Fruit fly (Drosophila melanogaster): ENCODE measurements around the gene Vti1a.

Vti1a gene

dm6 chr3L:716078-716477 is 23.4 kb upstream of the Vti1a start (continued):
- no peak for TF ChIP-seq Smox (GFP tag; optimal IDR thresholded peaks at IDR 0.05)
- no peak for TF ChIP-seq CG6163 (GFP tag; IDR thresholded peaks at IDR 0.05)
- no peak for TF ChIP-seq cyc (GFP tag; optimal IDR thresholded peaks at IDR 0.05)
- no peak for TF ChIP-seq dsx (GFP tag; optimal IDR thresholded peaks at IDR 0.05; ENCODE audit: poor library complexity, severe bottlenecking)
- TF ChIP-seq Sox102F (GFP tag; optimal IDR thresholded peaks at IDR 0.05): peak; percentile 7
- TF ChIP-seq CG8319 (GFP tag; optimal IDR thresholded peaks at IDR 0.05): no peak
- no peak for TF ChIP-seq fkh (GFP tag; optimal IDR thresholded peaks at IDR 0.05)
- TF ChIP-seq Met (GFP tag; optimal IDR thresholded peaks at IDR 0.05): peak; percentile 5
- no peak for TF ChIP-seq Hr4 (GFP tag; optimal IDR thresholded peaks at IDR 0.05)
- peak; percentile 13 for TF ChIP-seq achi (GFP tag; optimal IDR thresholded peaks at IDR 0.05)
- peak; percentile 13 for TF ChIP-seq Eip75B (GFP tag; optimal IDR thresholded peaks at IDR 0.05)

dm6 chr3L:711839-712553 is 19.3 kb upstream of the Vti1a start, which contains the start of gene CG13896:
Gene CG13896 (minus strand): TSS chr3L:711850.
- TF ChIP-seq CG7368 (GFP tag; optimal IDR thresholded peaks at IDR 0.05) (peak; percentile 65), CG6276 (GFP tag; optimal IDR thresholded peaks at IDR 0.05) (peak; percentile 75), CG1621 (tag; optimal IDR thresholded peaks at IDR 0.05) (peak; percentile 44), ss (GFP tag; optimal IDR thresholded peaks at IDR 0.05) (peak; percentile 7 to 20), CG3032 (tag; optimal IDR thresholded peaks at IDR 0.05) (peak; percentile 60), fd59A (GFP tag; optimal IDR thresholded peaks at IDR 0.05) (peak; percentile 3), Lpt (GFP tag; optimal IDR thresholded peaks at IDR 0.05) (peak; percentile 16), achi (GFP tag; optimal IDR thresholded peaks at IDR 0.05) (peak; percentile 72), Eip75B (GFP tag; optimal IDR thresholded peaks at IDR 0.05) (peak; percentile 72), Eip78C (GFP tag) (peak; percentile 92), Sox14 (GFP tag; optimal IDR thresholded peaks at IDR 0.05) (peak; percentile 74), svp (GFP tag) (peak; percentile 86), cyc (GFP tag; optimal IDR thresholded peaks at IDR 0.05) (peak; percentile 87), Hr4 (GFP tag; optimal IDR thresholded peaks at IDR 0.05) (peak; percentile 58), CG10669 (GFP tag; optimal IDR thresholded peaks at IDR 0.05) (peak; percentile 72), acj6 (GFP tag; optimal IDR thresholded peaks at IDR 0.05) (peak; percentile 77), dac (GFP tag; optimal IDR thresholded peaks at IDR 0.05) (peak; percentile 45), spab (GFP tag; optimal IDR thresholded peaks at IDR 0.05) (peak; percentile 41), vri (GFP tag; optimal IDR thresholded peaks at IDR 0.05) (peak; percentile 70), CG34406 (GFP tag; optimal IDR thresholded peaks at IDR 0.05) (peak; percentile 63), CG6792 (GFP tag; optimal IDR thresholded peaks at IDR 0.05) (peak; percentile 72), OdsH (GFP tag; optimal IDR thresholded peaks at IDR 0.05) (peak; percentile 77), CG8632 (GFP tag; optimal IDR thresholded peaks at IDR 0.05) (peak; percentile 31), esn (GFP tag; optimal IDR thresholded peaks at IDR 0.05) (peak; percentile 86), Blimp-1 (GFP tag; optimal IDR thresholded peaks at IDR 0.05) (peak; percentile 23), Hr39 (GFP tag; optimal IDR thresholded peaks at IDR 0.05) (peak; percentile 90), CG8319 (GFP tag; optimal IDR thresholded peaks at IDR 0.05) (peak; percentile 62), CG8119 (GFP tag; IDR thresholded peaks at IDR 0.05) (peak; percentile 82; the same call in 2 of the 3 replicates), Eip93F (GFP tag; optimal IDR thresholded peaks at IDR 0.05) (no peak), net (GFP tag; optimal IDR thresholded peaks at IDR 0.05) (peak; percentile 66), CG11762 (GFP tag; optimal IDR thresholded peaks at IDR 0.05; ENCODE audit: insufficient read depth) (peak; percentile 57), CG4318 (GFP tag; optimal IDR thresholded peaks at IDR 0.05) (no peak), eg (GFP tag; IDR thresholded peaks at IDR 0.05) (peak; percentile 81), topi (GFP tag; optimal IDR thresholded peaks at IDR 0.05) (peak; percentile 76), CG6808 (GFP tag; optimal IDR thresholded peaks at IDR 0.05) (peak; percentile 49), CG15336 (GFP tag; IDR thresholded peaks at IDR 0.05) (peak; percentile 85), Ets21C (GFP tag; optimal IDR thresholded peaks at IDR 0.05) (peak; percentile 49), Met (GFP tag; optimal IDR thresholded peaks at IDR 0.05) (peak; percentile 84), CG6163 (GFP tag; IDR thresholded peaks at IDR 0.05) (peak; percentile 66), salr (GFP tag; optimal IDR thresholded peaks at IDR 0.05) (peak; percentile 44 to 65), fkh (GFP tag; optimal IDR thresholded peaks at IDR 0.05) (peak; percentile 57), CG32006 (GFP tag; optimal IDR thresholded peaks at IDR 0.05) (peak; percentile 37), dsx (GFP tag; optimal IDR thresholded peaks at IDR 0.05; ENCODE audit: poor library complexity, severe bottlenecking) (peak; percentile 46), Sox102F (GFP tag; optimal IDR thresholded peaks at IDR 0.05) (peak; percentile 79), Sox15 (GFP tag; optimal IDR thresholded peaks at IDR 0.05) (peak; percentile 25)

All from whole organism, prepupa.